Worm (Caenorhabditis elegans): Measurements from ENCODE around the gene F53B1.2.
A peak's percentile ranks its signal among the peaks of the same experiment; 100 is the strongest.

F53B1.2 gene

ce11 chrX:2114171-2114570 lies 5.4 kb downstream of the F53B1.2 start:
- no peak for TF ChIP-seq lin-13 (GFP tag; optimal IDR thresholded peaks at IDR 0.05)
- TF ChIP-seq sma-3 (GFP tag; optimal IDR thresholded peaks at IDR 0.05), result no peak
- no peak for TF ChIP-seq nhr-23 (tag; optimal IDR thresholded peaks at IDR 0.05)
- TF ChIP-seq lin-11 (tag; optimal IDR thresholded peaks at IDR 0.05), result no peak
- no peak for TF ChIP-seq ceh-16 (tag; optimal IDR thresholded peaks at IDR 0.05)
- TF ChIP-seq dmd-4 (tag; optimal IDR thresholded peaks at IDR 0.05), result no peak
- TF ChIP-seq mdl-1 (tag; optimal IDR thresholded peaks at IDR 0.05), result no peak
- no peak for TF ChIP-seq ama-1 (optimal IDR thresholded peaks at IDR 0.05)
- TF ChIP-seq nhr-6 (tag; optimal IDR thresholded peaks at IDR 0.05), result no peak
- no peak for TF ChIP-seq elt-3 (tag; optimal IDR thresholded peaks at IDR 0.05)
- TF ChIP-seq lin-39 (tag; optimal IDR thresholded peaks at IDR 0.05), result no peak
- TF ChIP-seq aly-2 (tag; optimal IDR thresholded peaks at IDR 0.05), result no peak
- no peak for TF ChIP-seq nhr-10 (tag; optimal IDR thresholded peaks at IDR 0.05)

- TF ChIP-seq unc-62 (GFP tag; optimal IDR thresholded peaks at IDR 0.05) (no peak), mdl-1 (tag; optimal IDR thresholded peaks at IDR 0.05) (peak in 1 of 2 experiments; percentile 12), nhr-237 (tag; optimal IDR thresholded peaks at IDR 0.05) (no peak), nhr-10 (tag; optimal IDR thresholded peaks at IDR 0.05) (no peak), R02D3.7 (tag; optimal IDR thresholded peaks at IDR 0.05) (no peak), C34F6.9 (tag; optimal IDR thresholded peaks at IDR 0.05) (no peak), unc-39 (tag; optimal IDR thresholded peaks at IDR 0.05) (no peak), sma-3 (GFP tag; optimal IDR thresholded peaks at IDR 0.05) (no peak), lin-11 (tag; optimal IDR thresholded peaks at IDR 0.05) (no peak), nhr-12 (tag; optimal IDR thresholded peaks at IDR 0.05) (no peak), lsy-2 (tag; optimal IDR thresholded peaks at IDR 0.05) (no peak), zag-1 (tag; optimal IDR thresholded peaks at IDR 0.05) (no peak), lin-13 (GFP tag; optimal IDR thresholded peaks at IDR 0.05) (no peak), gmeb-1 (tag; optimal IDR thresholded peaks at IDR 0.05) (no peak), skn-1 (tag; optimal IDR thresholded peaks at IDR 0.05) (no peak), snpc-4 (tag; optimal IDR thresholded peaks at IDR 0.05) (no peak), nhr-25 (tag; optimal IDR thresholded peaks at IDR 0.05) (peak; percentile 31), nhr-129 (tag; optimal IDR thresholded peaks at IDR 0.05) (no peak), ztf-4 (tag; optimal IDR thresholded peaks at IDR 0.05) (no peak), peb-1 (tag; optimal IDR thresholded peaks at IDR 0.05) (no peak), sma-9 (GFP tag; optimal IDR thresholded peaks at IDR 0.05) (no peak), sma-9 (tag; optimal IDR thresholded peaks at IDR 0.05) (no peak), nhr-21 (tag; optimal IDR thresholded peaks at IDR 0.05) (peak; percentile 64), ztf-11 (tag; optimal IDR thresholded peaks at IDR 0.05) (no peak), Y55F3AM.14 (GFP tag; optimal IDR thresholded peaks at IDR 0.05) (no peak), lin-39 (tag; optimal IDR thresholded peaks at IDR 0.05) (no peak), sem-4 (tag; optimal IDR thresholded peaks at IDR 0.05) (peak; percentile 23), mbf-1 (tag; optimal IDR thresholded peaks at IDR 0.05) (no peak), alr-1 (tag; optimal IDR thresholded peaks at IDR 0.05) (no peak), blmp-1 (tag; optimal IDR thresholded peaks at IDR 0.05; ENCODE audit: insufficient read depth) (no peak), nhr-23 (tag; optimal IDR thresholded peaks at IDR 0.05) (no peak), nhr-77 (tag; optimal IDR thresholded peaks at IDR 0.05) (no peak), crh-2 (tag; optimal IDR thresholded peaks at IDR 0.05) (no peak), fos-1 (tag; optimal IDR thresholded peaks at IDR 0.05) (no peak)
Observed at ce11 chrX:2116304-2116867, 7.6 kb downstream of the F53B1.2 start.

- TF ChIP-seq mbf-1 (tag; optimal IDR thresholded peaks at IDR 0.05) (no peak), ceh-16 (tag; optimal IDR thresholded peaks at IDR 0.05) (no peak), crh-2 (tag; optimal IDR thresholded peaks at IDR 0.05) (no peak), ceh-82 (tag; optimal IDR thresholded peaks at IDR 0.05) (no peak), snpc-4 (tag; optimal IDR thresholded peaks at IDR 0.05) (no peak), sem-4 (tag; optimal IDR thresholded peaks at IDR 0.05) (no peak), lin-39 (tag; optimal IDR thresholded peaks at IDR 0.05) (no peak), Y55F3AM.14 (GFP tag; optimal IDR thresholded peaks at IDR 0.05) (no peak), peb-1 (tag; optimal IDR thresholded peaks at IDR 0.05) (no peak), egl-27 (tag; optimal IDR thresholded peaks at IDR 0.05) (no peak), unc-39 (tag; optimal IDR thresholded peaks at IDR 0.05) (no peak), nhr-21 (tag; optimal IDR thresholded peaks at IDR 0.05) (no peak), nhr-237 (tag; optimal IDR thresholded peaks at IDR 0.05) (no peak), skn-1 (tag; optimal IDR thresholded peaks at IDR 0.05) (no peak), blmp-1 (tag; optimal IDR thresholded peaks at IDR 0.05; ENCODE audit: insufficient read depth) (no peak), nhr-23 (tag; optimal IDR thresholded peaks at IDR 0.05) (no peak), ztf-4 (tag; optimal IDR thresholded peaks at IDR 0.05) (no peak), unc-62 (GFP tag; optimal IDR thresholded peaks at IDR 0.05) (no peak)
Observed at ce11 chrX:2118162-2118561, 9.4 kb downstream of the F53B1.2 start, which contains the start of gene swip-10. Gene swip-10, minus strand, starts transcription at chrX:2118262.

All from whole organism, L2 larva.